Fruit fly (Drosophila melanogaster): ENCODE measurements around the gene FER.

Gene FER

DNA sequence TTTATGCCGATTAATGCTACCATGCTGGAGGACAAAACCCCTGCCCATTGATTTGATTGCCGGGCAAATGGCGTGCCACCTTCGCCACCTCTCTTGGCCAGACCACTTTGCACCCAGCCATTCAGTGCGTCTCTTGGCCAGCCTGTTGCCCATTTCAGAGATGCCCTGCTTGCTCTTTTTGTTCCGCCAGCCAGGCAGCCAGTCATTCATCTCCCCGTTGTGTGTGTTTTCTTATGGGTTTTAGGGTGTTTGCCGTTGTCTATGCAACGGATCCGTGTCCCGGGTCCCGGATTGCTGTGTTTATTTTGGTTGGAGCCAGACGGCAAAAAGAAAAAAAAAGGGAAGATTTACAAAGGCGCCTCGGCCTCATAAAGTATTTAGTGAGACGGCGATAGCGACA lies 1.7 kb upstream of the FER start:
- TF ChIP-seq pad (GFP tag; optimal IDR thresholded peaks at IDR 0.05) (no peak), cic (GFP tag; optimal IDR thresholded peaks at IDR 0.05) (no peak), CG14711 (tag; optimal IDR thresholded peaks at IDR 0.05) (no peak), Clk (GFP tag; optimal IDR thresholded peaks at IDR 0.05) (no peak), tj (GFP tag; optimal IDR thresholded peaks at IDR 0.05) (no peak), CG33017 (tag; optimal IDR thresholded peaks at IDR 0.05) (no peak), cnc (optimal IDR thresholded peaks at IDR 0.05) (no peak), bab1 (GFP tag; optimal IDR thresholded peaks at IDR 0.05) (no peak)

DNA sequence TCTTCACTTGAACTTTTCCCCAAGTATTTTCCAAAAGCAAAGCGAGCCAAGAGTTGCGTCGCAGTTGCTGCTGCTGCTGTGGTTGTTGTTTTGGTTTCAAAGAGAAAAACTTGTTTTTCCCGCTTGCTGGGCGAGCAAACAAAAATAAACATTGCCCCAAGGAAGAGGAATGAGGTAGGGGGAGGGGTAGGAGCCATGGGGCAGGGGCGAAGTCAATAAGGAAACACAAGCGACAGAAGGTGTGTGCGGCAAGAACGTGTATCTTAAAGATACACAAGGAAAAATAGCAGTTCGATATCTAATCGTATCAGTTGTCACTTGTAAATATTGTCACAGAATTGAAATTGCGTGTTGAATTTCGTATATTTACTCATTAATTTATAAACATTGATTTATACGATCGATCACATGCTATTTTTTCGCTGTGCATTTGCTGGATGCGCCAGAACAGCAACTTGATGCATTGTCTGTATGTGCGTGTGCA lies 762 bp downstream of the FER start:
- no peak for TF ChIP-seq Mnt (GFP tag; optimal IDR thresholded peaks at IDR 0.05)
- peak; percentile 29 for TF ChIP-seq CG14711 (tag; optimal IDR thresholded peaks at IDR 0.05)

- TF ChIP-seq CG7045 (GFP tag; optimal IDR thresholded peaks at IDR 0.05) (no peak), cnc (optimal IDR thresholded peaks at IDR 0.05) (no peak), toe (GFP tag; optimal IDR thresholded peaks at IDR 0.05) (no peak)
Measured at dm6 chr3R:9392421-9392820, 1.9 kb downstream of the FER start.

dm6 chr3R:9390201-9390600 lies 4.1 kb downstream of the FER start:
- no peak for TF ChIP-seq kay (GFP tag; ENCODE audit: borderline replicate concordance)
- TF ChIP-seq CG1620 (GFP tag; optimal IDR thresholded peaks at IDR 0.05) = no peak
- TF ChIP-seq cnc (optimal IDR thresholded peaks at IDR 0.05) = no peak
- no peak for TF ChIP-seq CG7101 (tag; optimal IDR thresholded peaks at IDR 0.05)
- TF ChIP-seq CG14711 (tag; optimal IDR thresholded peaks at IDR 0.05) = no peak
- no peak for TF ChIP-seq bab1 (GFP tag; optimal IDR thresholded peaks at IDR 0.05)
- no peak for TF ChIP-seq tj (GFP tag; optimal IDR thresholded peaks at IDR 0.05)
- no peak for TF ChIP-seq Clk (GFP tag; optimal IDR thresholded peaks at IDR 0.05)
- no peak for TF ChIP-seq cic (GFP tag; optimal IDR thresholded peaks at IDR 0.05)
- TF ChIP-seq Crg-1 (GFP tag; optimal IDR thresholded peaks at IDR 0.05) = no peak
- TF ChIP-seq Hr96 (GFP tag; optimal IDR thresholded peaks at IDR 0.05) = no peak

DNA sequence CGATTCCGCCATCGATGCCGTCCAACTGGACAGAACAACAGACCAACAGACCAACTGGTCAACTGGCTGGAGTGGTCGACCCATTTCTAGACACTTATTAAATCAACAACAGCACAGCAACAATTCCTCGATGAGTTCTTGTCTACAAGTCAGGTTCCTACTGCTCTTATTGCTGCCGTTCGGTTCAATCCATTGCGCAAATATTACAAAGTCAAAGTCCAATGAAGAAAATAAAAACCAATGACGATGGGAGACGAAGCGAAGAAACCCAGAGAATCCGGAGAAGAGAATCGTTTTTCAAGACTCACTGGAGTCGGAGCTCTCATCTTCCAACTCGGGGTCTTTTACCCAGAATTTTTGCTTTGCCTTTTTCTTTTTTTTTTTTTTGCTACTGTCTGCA lies 5.4 kb downstream of the FER start:
- TF ChIP-seq tj (GFP tag; optimal IDR thresholded peaks at IDR 0.05) = peak; percentile 59
- TF ChIP-seq CG12768 (GFP tag; optimal IDR thresholded peaks at IDR 0.05) = no peak

DNA sequence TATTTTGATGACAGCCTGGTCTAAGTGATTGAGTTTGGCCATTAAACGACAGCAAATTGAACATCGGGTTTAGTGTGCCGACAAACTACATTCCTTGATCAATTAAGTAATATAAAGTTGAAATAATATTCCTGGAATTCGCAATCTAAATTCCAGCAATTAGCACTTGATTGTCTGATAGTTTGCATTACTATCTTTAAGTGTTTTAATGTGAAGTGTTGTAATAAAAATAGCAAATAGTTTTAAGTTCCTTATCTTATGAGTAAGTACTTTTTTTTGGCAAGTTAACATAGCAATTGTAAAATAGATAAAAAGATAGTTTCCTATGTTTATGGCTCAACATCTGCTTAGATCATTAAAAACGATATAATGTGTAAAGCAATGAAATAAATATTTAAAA lies 6.0 kb downstream of the FER start:
- TF ChIP-seq CG14711 (tag; optimal IDR thresholded peaks at IDR 0.05) (no peak), CG11617 (GFP tag; optimal IDR thresholded peaks at IDR 0.05) (no peak), kay (GFP tag; ENCODE audit: borderline replicate concordance) (peak; percentile 50), toe (GFP tag; optimal IDR thresholded peaks at IDR 0.05) (no peak), Hr96 (GFP tag; optimal IDR thresholded peaks at IDR 0.05) (no peak)

- peak; percentile 79 for TF ChIP-seq cic (GFP tag; optimal IDR thresholded peaks at IDR 0.05)
- TF ChIP-seq tj (GFP tag; optimal IDR thresholded peaks at IDR 0.05) = no peak
- TF ChIP-seq Mnt (GFP tag; optimal IDR thresholded peaks at IDR 0.05) = peak; percentile 46
- no peak for TF ChIP-seq CG11617 (GFP tag; optimal IDR thresholded peaks at IDR 0.05)
- no peak for TF ChIP-seq CG7101 (tag; optimal IDR thresholded peaks at IDR 0.05)
- TF ChIP-seq Crg-1 (GFP tag; optimal IDR thresholded peaks at IDR 0.05) = no peak
- TF ChIP-seq CG1620 (GFP tag; optimal IDR thresholded peaks at IDR 0.05) = no peak
- TF ChIP-seq cnc (optimal IDR thresholded peaks at IDR 0.05) = no peak
Measured at dm6 chr3R:9387634-9388033, 6.7 kb downstream of the FER start.

- TF ChIP-seq Hr96 (GFP tag; optimal IDR thresholded peaks at IDR 0.05) (no peak), CG7101 (tag; optimal IDR thresholded peaks at IDR 0.05) (no peak)
Measured at dm6 chr3R:9385987-9386386, 8.4 kb downstream of the FER start.

DNA sequence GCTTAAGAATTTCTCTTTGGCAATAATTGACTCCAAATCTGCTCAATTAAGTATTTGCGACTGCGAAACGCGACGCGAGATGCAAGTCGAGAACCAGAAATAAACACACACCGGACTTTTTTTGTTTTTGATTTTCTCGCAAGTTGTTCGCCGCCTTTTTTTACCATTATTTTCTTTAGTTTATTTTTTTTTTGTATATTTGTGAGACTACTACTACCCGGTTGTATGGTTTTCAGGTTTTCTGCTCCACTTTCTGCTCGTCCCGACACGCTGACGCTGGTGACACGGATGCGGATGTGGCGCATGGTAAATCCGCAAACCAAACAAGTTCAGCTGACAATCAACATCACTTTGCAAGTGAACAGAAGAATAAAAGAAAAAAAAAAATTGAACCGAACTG lies 13.4 kb downstream of the FER start:
- TF ChIP-seq Crg-1 (GFP tag; optimal IDR thresholded peaks at IDR 0.05) (no peak), toe (GFP tag; optimal IDR thresholded peaks at IDR 0.05) (no peak), CG11617 (GFP tag; optimal IDR thresholded peaks at IDR 0.05) (no peak), Mnt (GFP tag; optimal IDR thresholded peaks at IDR 0.05) (no peak), kay (GFP tag; ENCODE audit: borderline replicate concordance) (no peak), CG12768 (GFP tag; optimal IDR thresholded peaks at IDR 0.05) (no peak), pad (GFP tag; optimal IDR thresholded peaks at IDR 0.05) (no peak), CG14711 (tag; optimal IDR thresholded peaks at IDR 0.05) (no peak), bab1 (GFP tag; optimal IDR thresholded peaks at IDR 0.05) (no peak), cic (GFP tag; optimal IDR thresholded peaks at IDR 0.05) (no peak), CG33017 (tag; optimal IDR thresholded peaks at IDR 0.05) (no peak), tj (GFP tag; optimal IDR thresholded peaks at IDR 0.05) (no peak), CG5204 (GFP tag; optimal IDR thresholded peaks at IDR 0.05) (no peak)

All from whole organism, adult.